Worm (Caenorhabditis elegans): Measurements from ENCODE around the gene C33H5.13.

C33H5.13 gene

DNA sequence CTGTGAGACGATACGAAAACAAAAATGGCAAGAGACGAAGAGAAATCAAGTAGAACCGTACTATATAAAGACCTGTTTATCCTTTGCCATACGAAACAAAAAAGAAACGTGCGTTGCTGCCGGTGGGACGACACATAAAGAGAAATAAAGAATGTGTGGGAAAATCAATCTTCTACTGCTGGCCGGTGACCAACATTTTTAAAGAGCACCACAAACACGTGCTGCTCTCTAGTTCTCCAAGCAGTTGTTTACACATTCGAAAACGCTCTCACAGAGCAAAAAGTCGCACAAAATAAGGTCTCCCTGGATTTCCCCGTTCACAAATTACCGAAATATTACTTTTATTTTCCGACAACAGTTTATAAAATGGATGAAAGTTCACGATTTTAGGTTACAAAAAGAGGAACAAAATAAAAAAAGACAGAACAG lies 2.5 kb downstream of the C33H5.13 start, which contains the start of gene imp-3 (continued):
- TF ChIP-seq nfya-1 (tag; optimal IDR thresholded peaks at IDR 0.05; ENCODE audit: borderline replicate concordance, insufficient read depth) (no peak), bed-1 (GFP tag; IDR thresholded peaks at IDR 0.05) (no peak), him-1 (tag; optimal IDR thresholded peaks at IDR 0.05) (no peak), lir-1 (GFP tag; conservative IDR thresholded peaks at IDR 0.05) (0 out of 2 replicates have a peak, but pooled peaks have one; percentile 22), mxl-1 (tag; optimal IDR thresholded peaks at IDR 0.05) (no peak), chd-7 (tag; optimal IDR thresholded peaks at IDR 0.05) (peak; percentile 75), B0019.2 (GFP tag; conservative IDR thresholded peaks at IDR 0.05) (no peak), sea-2 (GFP tag; IDR thresholded peaks at IDR 0.05) (no peak), attf-3 (GFP tag; conservative IDR thresholded peaks at IDR 0.05) (0 out of 2 replicates have a peak, but pooled peaks have one; percentile 27), Y53F4B.3 (GFP tag; IDR thresholded peaks at IDR 0.05) (no peak), snpc-1.3 (tag; optimal IDR thresholded peaks at IDR 0.05; ENCODE audit: insufficient read depth) (peak; percentile 11), lag-1 (GFP tag; IDR thresholded peaks at IDR 0.05) (no peak), ztf-25 (GFP tag; IDR thresholded peaks at IDR 0.05) (0 out of 2 replicates have a peak, but pooled peaks have one; percentile 66), xnd-1 (tag; optimal IDR thresholded peaks at IDR 0.05) (peak; percentile 23), snpc-4 (GFP tag; optimal IDR thresholded peaks at IDR 0.05) (no peak), snpc-4 (tag; optimal IDR thresholded peaks at IDR 0.05) (peak in 2 of 4 experiments; percentile 27 to 44), nfya-2 (GFP tag; IDR thresholded peaks at IDR 0.05) (no peak), let-526 (GFP tag; IDR thresholded peaks at IDR 0.05) (no peak), Y53G8AR.9 (GFP tag; conservative IDR thresholded peaks at IDR 0.05) (peak; percentile 95), lsy-27 (tag; optimal IDR thresholded peaks at IDR 0.05; ENCODE audit: borderline replicate concordance, insufficient read depth) (no peak), C17E4.6 (GFP tag; IDR thresholded peaks at IDR 0.05) (peak; percentile 54; the same call in 1 of the 2 replicates), egl-18 (GFP tag; IDR thresholded peaks at IDR 0.05) (no peak), lin-35 (GFP tag; optimal IDR thresholded peaks at IDR 0.05) (peak in 1 of 3 experiments; percentile 65), ceh-91 (GFP tag; IDR thresholded peaks at IDR 0.05) (peak; percentile 15; the same call in 1 of the 2 replicates), aptf-2 (GFP tag; conservative IDR thresholded peaks at IDR 0.05) (no peak), lin-54 (GFP tag; optimal IDR thresholded peaks at IDR 0.05) (peak; percentile 43), F22D6.2 (tag; optimal IDR thresholded peaks at IDR 0.05) (no peak), rcor-1 (GFP tag; IDR thresholded peaks at IDR 0.05) (peak; percentile 46; the same call in 1 of the 2 replicates), gei-17 (GFP tag; optimal IDR thresholded peaks at IDR 0.05) (peak; percentile 1), somi-1 (GFP tag; optimal IDR thresholded peaks at IDR 0.05) (no peak), mes-4 (tag; optimal IDR thresholded peaks at IDR 0.05) (no peak), ekl-4 (GFP tag; IDR thresholded peaks at IDR 0.05) (peak; percentile 83), hlh-26 (GFP tag; conservative IDR thresholded peaks at IDR 0.05) (no peak), nhr-179 (tag; optimal IDR thresholded peaks at IDR 0.05) (no peak), F49E8.2 (tag; optimal IDR thresholded peaks at IDR 0.05; ENCODE audit: insufficient read depth) (peak; percentile 81), pbrm-1 (GFP tag; IDR thresholded peaks at IDR 0.05) (peak; percentile 62), athp-1 (tag; optimal IDR thresholded peaks at IDR 0.05) (peak; percentile 88)

DNA sequence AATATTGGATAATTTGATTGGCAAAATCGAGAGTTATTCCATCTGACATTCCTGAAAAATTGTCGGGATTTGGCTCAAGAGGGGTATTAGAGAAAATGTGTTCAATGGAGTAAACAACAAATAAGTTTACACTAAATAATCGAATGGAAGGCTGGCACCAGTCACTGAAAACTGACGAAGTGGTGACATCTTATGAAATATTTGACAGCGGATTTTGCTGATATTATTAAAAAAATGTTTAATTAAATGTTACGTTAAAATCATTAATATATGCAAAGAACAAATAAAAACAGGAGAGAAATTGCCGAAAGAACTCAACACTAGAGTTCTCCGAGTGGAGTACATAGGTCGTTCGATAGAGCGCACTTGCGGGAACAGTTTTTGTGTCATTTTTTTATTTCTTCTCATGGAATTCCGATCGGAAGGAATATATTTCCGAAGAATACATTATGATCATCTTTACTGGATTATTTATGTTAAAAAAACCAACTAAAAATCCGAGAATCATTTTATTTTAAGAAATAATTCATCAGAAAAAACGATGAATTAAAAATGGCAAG lies 6.5 kb downstream of the C33H5.13 start, which contains the start of gene tag-322:
Gene tag-322, minus strand, starts transcription at position 51 of the 560 bp plus-strand sequence.
- TF ChIP-seq lir-1 (GFP tag; conservative IDR thresholded peaks at IDR 0.05) (no peak), lin-26 (GFP tag; IDR thresholded peaks at IDR 0.05) (no peak), madf-6 (GFP tag; IDR thresholded peaks at IDR 0.05) (peak; percentile 59), D2030.7 (GFP tag; IDR thresholded peaks at IDR 0.05) (no peak), Y79H2A.3 (GFP tag; conservative IDR thresholded peaks at IDR 0.05) (no peak), ztf-28 (GFP tag; IDR thresholded peaks at IDR 0.05) (no peak), lin-54 (GFP tag; optimal IDR thresholded peaks at IDR 0.05) (no peak), lsy-27 (tag; optimal IDR thresholded peaks at IDR 0.05; ENCODE audit: borderline replicate concordance, insufficient read depth) (no peak), C17E4.6 (GFP tag; IDR thresholded peaks at IDR 0.05) (no peak), zfh-2 (GFP tag; conservative IDR thresholded peaks at IDR 0.05) (no peak), akir-1 (GFP tag; optimal IDR thresholded peaks at IDR 0.05) (no peak), dox-1 (GFP tag; IDR thresholded peaks at IDR 0.05) (0 out of 2 replicates have a peak, but pooled peaks have one; percentile 26), snpc-1.3 (tag; optimal IDR thresholded peaks at IDR 0.05; ENCODE audit: insufficient read depth) (peak; percentile 58), ekl-4 (GFP tag; IDR thresholded peaks at IDR 0.05) (peak; percentile 50; the same call in 1 of the 2 replicates), nhr-179 (tag; optimal IDR thresholded peaks at IDR 0.05) (no peak), F49E8.2 (tag; optimal IDR thresholded peaks at IDR 0.05; ENCODE audit: insufficient read depth) (peak; percentile 39), sdz-38 (tag; optimal IDR thresholded peaks at IDR 0.05) (no peak)
